Worm (Caenorhabditis elegans): ENCODE data around the gene mmab-1.

Gene mmab-1

ce11 chrIII:4912317-4912716 is 9.6 kb downstream of the mmab-1 start, which contains the start of the genes F26F4.9 and cee-1 (continued):
- TF ChIP-seq F10E7.11 (tag; optimal IDR thresholded peaks at IDR 0.05) (no peak), cebp-2 (GFP tag; IDR thresholded peaks at IDR 0.05) (no peak), hmg-1.2 (GFP tag; IDR thresholded peaks at IDR 0.05) (no peak), hmg-20 (GFP tag; IDR thresholded peaks at IDR 0.05) (no peak), snpc-3.4 (tag; optimal IDR thresholded peaks at IDR 0.05) (no peak), snpc-1.3 (tag; optimal IDR thresholded peaks at IDR 0.05; ENCODE audit: insufficient read depth) (no peak), gei-17 (GFP tag; optimal IDR thresholded peaks at IDR 0.05) (no peak), ccch-3 (GFP tag; optimal IDR thresholded peaks at IDR 0.05) (no peak), lsy-27 (tag; optimal IDR thresholded peaks at IDR 0.05; ENCODE audit: borderline replicate concordance, insufficient read depth) (no peak), mel-28 (tag; optimal IDR thresholded peaks at IDR 0.05; ENCODE audit: borderline replicate concordance) (no peak), bed-2 (GFP tag; IDR thresholded peaks at IDR 0.05) (no peak), B0035.1 (tag; optimal IDR thresholded peaks at IDR 0.05) (no peak), F23B12.7 (tag; optimal IDR thresholded peaks at IDR 0.05; ENCODE audit: insufficient read depth) (no peak)

DNA sequence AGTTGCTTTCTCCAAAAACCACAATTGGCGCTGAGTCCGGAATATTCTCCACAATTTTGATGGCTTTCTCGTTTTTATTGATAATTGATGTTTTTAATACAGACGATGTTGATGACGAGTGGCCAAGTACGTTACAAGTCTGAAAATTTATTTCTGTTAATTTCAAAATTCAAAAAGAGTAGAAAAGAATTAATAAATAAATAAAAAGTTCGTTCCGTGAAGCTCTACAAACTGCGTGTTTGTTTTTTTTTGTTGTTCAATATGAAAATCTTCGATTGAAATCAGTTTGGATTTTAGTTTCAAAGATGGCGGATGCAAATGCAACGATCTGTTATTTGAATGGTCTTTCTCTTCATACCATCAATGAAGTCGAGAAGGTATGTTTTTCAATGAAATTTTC is 11.0 kb downstream of the mmab-1 start, which contains the start of gene F26F4.2:
Gene F26F4.2 (plus strand): TSS at position 301 of the 400 bp plus-strand sequence.
- no peak for TF ChIP-seq pha-4 (tag; optimal IDR thresholded peaks at IDR 0.05)
- no peak for TF ChIP-seq him-1 (tag; optimal IDR thresholded peaks at IDR 0.05)
- TF ChIP-seq F10E7.11 (tag; optimal IDR thresholded peaks at IDR 0.05), result no peak
- no peak for TF ChIP-seq nhr-90 (tag; optimal IDR thresholded peaks at IDR 0.05)
- no peak for TF ChIP-seq let-526 (GFP tag; IDR thresholded peaks at IDR 0.05)
- no peak for TF ChIP-seq aptf-3 (GFP tag; IDR thresholded peaks at IDR 0.05)
- no peak for TF ChIP-seq ceh-27 (GFP tag; optimal IDR thresholded peaks at IDR 0.05)
- TF ChIP-seq nhr-80 (tag; optimal IDR thresholded peaks at IDR 0.05), result no peak
- no peak for TF ChIP-seq snpc-3.4 (tag; optimal IDR thresholded peaks at IDR 0.05)
- no peak for TF ChIP-seq C06A6.2 (GFP tag; conservative IDR thresholded peaks at IDR 0.05)
- no peak for TF ChIP-seq ekl-4 (GFP tag; IDR thresholded peaks at IDR 0.05)
- no peak for TF ChIP-seq lin-26 (GFP tag; IDR thresholded peaks at IDR 0.05)
- TF ChIP-seq ztf-26 (tag; optimal IDR thresholded peaks at IDR 0.05), result no peak
- no peak for TF ChIP-seq Y56A3A.18 (GFP tag; IDR thresholded peaks at IDR 0.05)
- no peak for TF ChIP-seq mxl-1 (tag; optimal IDR thresholded peaks at IDR 0.05)
- no peak for TF ChIP-seq attf-6 (GFP tag; IDR thresholded peaks at IDR 0.05)
- TF ChIP-seq ZK185.1 (tag; optimal IDR thresholded peaks at IDR 0.05; ENCODE audit: poor library complexity, severe bottlenecking), result no peak

DNA sequence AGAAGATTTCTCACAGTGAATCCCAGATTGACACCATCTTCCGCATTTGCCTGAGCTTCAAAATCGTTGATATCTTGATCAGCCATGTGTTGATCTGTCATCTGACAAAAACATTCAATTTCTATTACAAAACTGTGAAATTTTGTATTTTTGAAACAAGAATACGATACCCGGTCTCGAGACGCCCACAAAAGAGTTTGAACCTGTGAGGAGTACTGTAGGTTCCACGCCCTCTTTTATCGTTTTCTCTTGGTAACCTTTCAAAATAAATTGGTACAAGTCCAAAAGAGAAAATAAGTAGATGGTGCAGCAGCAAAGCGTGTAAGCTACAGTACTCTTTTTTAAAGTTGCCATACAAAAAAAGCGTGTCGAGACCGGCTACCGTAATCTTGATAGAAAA is 12.0 kb downstream of the mmab-1 start, which contains the start of gene F26F4.12:
Gene F26F4.12 (minus strand): TSS at position 101 of the 400 bp plus-strand sequence.
- TF ChIP-seq fkh-3 (tag; optimal IDR thresholded peaks at IDR 0.05) (no peak), F39B2.1 (GFP tag; IDR thresholded peaks at IDR 0.05) (no peak), F33H1.4 (GFP tag; IDR thresholded peaks at IDR 0.05) (no peak), sdz-38 (tag; optimal IDR thresholded peaks at IDR 0.05) (no peak), bed-1 (GFP tag; IDR thresholded peaks at IDR 0.05) (no peak), F55B11.4 (tag; optimal IDR thresholded peaks at IDR 0.05; ENCODE audit: borderline replicate concordance, insufficient read depth) (no peak), unc-62 (GFP tag; optimal IDR thresholded peaks at IDR 0.05) (no peak), zim-3 (tag; optimal IDR thresholded peaks at IDR 0.05) (no peak), ztf-25 (GFP tag; IDR thresholded peaks at IDR 0.05) (no peak), ceh-100 (GFP tag; IDR thresholded peaks at IDR 0.05) (no peak), repo-1 (tag; optimal IDR thresholded peaks at IDR 0.05) (no peak), B0261.1 (tag; optimal IDR thresholded peaks at IDR 0.05) (no peak), ceh-40 (GFP tag; IDR thresholded peaks at IDR 0.05) (no peak), bed-2 (GFP tag; IDR thresholded peaks at IDR 0.05) (no peak), xnd-1 (tag; optimal IDR thresholded peaks at IDR 0.05) (no peak), Y79H2A.3 (GFP tag; conservative IDR thresholded peaks at IDR 0.05) (no peak)

All from whole organism, young adult.